Worm (Caenorhabditis elegans) whole organism, mixed stage, embryonic: Measurements from ENCODE around the gene cyp-33C8.

Experiments
- bed-3 ChIP-seq: fragments of 200-800 bp; sonication (Bioruptor generic); optimal IDR thresholded peaks from 3 replicates; lab custom pipeline; 2018; ENCODE audit warnings: mild to moderate bottlenecking, missing genetic modification characterization, moderate library complexity, missing compliant biosample characterization
- blmp-1 ChIP-seq: fragments of 150-350 bp; optimal IDR thresholded peaks from 2 replicates; lab custom pipeline; 2014; ENCODE audit warnings: missing biosample characterization, missing genetic modification characterization
- ceh-43 ChIP-seq: fragments of 200-800 bp; sonication (Bioruptor generic); optimal IDR thresholded peaks from 2 replicates; lab custom pipeline; 2018; ENCODE audit warnings: mild to moderate bottlenecking, missing genetic modification characterization, moderate library complexity, missing compliant biosample characterization
- ceh-83 ChIP-seq: fragments of 200-800 bp; sonication (Bioruptor generic); optimal IDR thresholded peaks from 2 replicates; lab custom pipeline; 2018; ENCODE audit warnings: mild to moderate bottlenecking, missing genetic modification characterization, missing compliant biosample characterization
- ces-1 ChIP-seq: fragments of 150-350 bp; optimal IDR thresholded peaks from 2 replicates; lab custom pipeline; 2014; ENCODE audit warnings: missing biosample characterization, missing genetic modification reagents, missing genetic modification characterization
- cnd-1 ChIP-seq: fragments of 200-800 bp; sonication (Bioruptor generic); optimal IDR thresholded peaks from 2 replicates; lab custom pipeline; 2018; ENCODE audit warnings: mild to moderate bottlenecking, missing genetic modification characterization, missing compliant biosample characterization
- drap-1 ChIP-seq: fragments of 200-800 bp; sonication (Bioruptor generic); optimal IDR thresholded peaks from 3 replicates; lab custom pipeline; 2018; ENCODE audit warnings: mild to moderate bottlenecking, missing genetic modification characterization, missing compliant biosample characterization
- elt-1 ChIP-seq: sonication (generic microtip); optimal IDR thresholded peaks from 2 replicates; lab custom pipeline; 2017; ENCODE audit warnings: missing genetic modification characterization, mild to moderate bottlenecking, missing compliant biosample characterization, antibody characterized with exemption, moderate library complexity, borderline replicate concordance; ENCODE audit not compliant: insufficient read depth
- ham-2 ChIP-seq: fragments of 200-800 bp; sonication (Bioruptor generic); optimal IDR thresholded peaks from 2 replicates; lab custom pipeline; 2018; ENCODE audit warnings: mild to moderate bottlenecking, missing genetic modification characterization, missing compliant biosample characterization
- hlh-1 ChIP-seq: fragments of 150-350 bp; optimal IDR thresholded peaks from 2 replicates; lab custom pipeline; 2014; ENCODE audit warnings: missing biosample characterization, missing genetic modification reagents, missing genetic modification characterization
- lin-13 ChIP-seq: fragments of 150-350 bp; optimal IDR thresholded peaks from 2 replicates; lab custom pipeline; 2014; ENCODE audit warnings: missing biosample characterization, missing genetic modification characterization
- lin-32 ChIP-seq: fragments of 200-800 bp; sonication (Bioruptor generic); optimal IDR thresholded peaks from 2 replicates; lab custom pipeline; 2018; ENCODE audit warnings: mild to moderate bottlenecking, missing genetic modification characterization, missing compliant biosample characterization
- lsy-2 ChIP-seq: fragments of 150-350 bp; optimal IDR thresholded peaks from 2 replicates; lab custom pipeline; 2014; ENCODE audit warnings: missing biosample characterization, missing genetic modification characterization
- mab-5 ChIP-seq: fragments of 150-350 bp; optimal IDR thresholded peaks from 2 replicates; lab custom pipeline; 2014; ENCODE audit warnings: missing biosample characterization, missing genetic modification characterization
- mls-2 ChIP-seq: sonication (generic microtip); optimal IDR thresholded peaks from 2 replicates; lab custom pipeline; 2016; ENCODE audit warnings: mild to moderate bottlenecking, missing genetic modification characterization, moderate library complexity, missing compliant biosample characterization
- nhr-12 ChIP-seq: fragments of 150-350 bp; optimal IDR thresholded peaks from 2 replicates; lab custom pipeline; 2014; ENCODE audit warnings: missing biosample characterization, missing genetic modification characterization
- nhr-2 ChIP-seq: fragments of 150-350 bp; optimal IDR thresholded peaks from 2 replicates; lab custom pipeline; 2014; ENCODE audit warnings: missing biosample characterization, missing genetic modification characterization
- nhr-76 ChIP-seq: sonication (generic microtip); optimal IDR thresholded peaks from 2 replicates; lab custom pipeline; 2017; ENCODE audit warnings: missing biosample characterization, missing genetic modification characterization
- pha-4 ChIP-seq: fragments of 150-350 bp; optimal IDR thresholded peaks from 2 replicates; lab custom pipeline; 2018; ENCODE audit warnings: missing biosample characterization, missing genetic modification reagents, missing genetic modification characterization
- sem-2 ChIP-seq: fragments of 200-800 bp; sonication (Bioruptor generic); optimal IDR thresholded peaks from 2 replicates; lab custom pipeline; 2018; ENCODE audit warnings: mild to moderate bottlenecking, missing genetic modification characterization, missing compliant biosample characterization
- snpc-4 ChIP-seq: fragments of 150-350 bp; optimal IDR thresholded peaks from 2 replicates; lab custom pipeline; 2014; ENCODE audit warnings: missing biosample characterization, missing genetic modification characterization
- sptf-1 ChIP-seq: sonication (generic microtip); optimal IDR thresholded peaks from 2 replicates; lab custom pipeline; 2017; ENCODE audit warnings: mild to moderate bottlenecking, missing genetic modification characterization, moderate library complexity, missing compliant biosample characterization
- tbx-8 ChIP-seq: fragments of 200-800 bp; sonication (Bioruptor generic); optimal IDR thresholded peaks from 2 replicates; lab custom pipeline; 2018; ENCODE audit warnings: mild to moderate bottlenecking, missing genetic modification characterization, moderate library complexity, missing compliant biosample characterization
- unc-120 ChIP-seq: sonication (generic microtip); optimal IDR thresholded peaks from 2 replicates; lab custom pipeline; 2017; ENCODE audit warnings: missing genetic modification characterization, missing compliant biosample characterization; ENCODE audit not compliant: poor library complexity, severe bottlenecking
- unc-39 ChIP-seq: fragments of 150-350 bp; optimal IDR thresholded peaks from 2 replicates; lab custom pipeline; 2014; ENCODE audit warnings: missing biosample characterization, missing genetic modification characterization
- unc-62 ChIP-seq: fragments of 150-350 bp; optimal IDR thresholded peaks from 2 replicates; lab custom pipeline; 2014; ENCODE audit warnings: missing biosample characterization, missing genetic modification reagents, missing genetic modification characterization
- zip-8 ChIP-seq: fragments of 150-350 bp; optimal IDR thresholded peaks from 2 replicates; lab custom pipeline; 2014; ENCODE audit warnings: missing biosample characterization, missing genetic modification characterization
- ztf-11 ChIP-seq: fragments of 150-350 bp; optimal IDR thresholded peaks from 2 replicates; lab custom pipeline; 2014; ENCODE audit warnings: missing biosample characterization, missing genetic modification characterization

cyp-33C8 gene

ce11 chrV:3812291-3812690, 8.9 kb upstream of the cyp-33C8 start, which contains the start of gene scl-12:
scl-12 (plus strand) TSS chrV:3812591.
- no peak for TF ChIP-seq ceh-83
- no peak for TF ChIP-seq lin-32
- TF ChIP-seq zip-8 (tag; lab: Kevin White, UChicago), result no peak
- TF ChIP-seq mab-5 (tag; lab: Kevin White, UChicago), result no peak
- no peak for TF ChIP-seq unc-120
- no peak for TF ChIP-seq elt-1 (tag; lab: Kevin White, UChicago)

- TF ChIP-seq drap-1 (GFP tag; lab: Kevin White, UChicago) (no peak), nhr-76 (tag; lab: Kevin White, UChicago) (no peak), unc-39 (no peak), unc-62 (GFP tag; lab: Kevin White, UChicago) (no peak), ceh-83 (no peak), ceh-43 (GFP tag; lab: Kevin White, UChicago) (no peak), sem-2 (no peak), zip-8 (tag; lab: Kevin White, UChicago) (no peak), nhr-2 (tag; lab: Kevin White, UChicago) (no peak), elt-1 (tag; lab: Kevin White, UChicago) (no peak), hlh-1 (tag; lab: Kevin White, UChicago) (no peak)
Observed at ce11 chrV:3811541-3811940, 8.2 kb upstream of the cyp-33C8 start, which contains the start of gene scl-13. scl-13 (minus strand) TSS chrV:3811641.

- no peak for TF ChIP-seq ceh-43 (GFP tag; lab: Kevin White, UChicago)
- no peak for TF ChIP-seq blmp-1
- no peak for TF ChIP-seq nhr-12 (tag; lab: Kevin White, UChicago)
- TF ChIP-seq, all 35 proteins: peak for 0
Observed at ce11 chrV:3810035-3810434, 6.7 kb upstream of the cyp-33C8 start.

- no peak for TF ChIP-seq lin-32
- TF ChIP-seq bed-3, result no peak
- no peak for TF ChIP-seq lsy-2
- no peak for TF ChIP-seq hlh-1 (tag; lab: Kevin White, UChicago)
- no peak for TF ChIP-seq ces-1 (GFP tag; lab: Kevin White, UChicago)
- no peak for TF ChIP-seq nhr-2 (tag; lab: Kevin White, UChicago)
- TF ChIP-seq mls-2, result no peak
- no peak for TF ChIP-seq pha-4 (tag; lab: Kevin White, UChicago)
- TF ChIP-seq lin-13, result no peak
- no peak for TF ChIP-seq cnd-1 (tag; lab: Kevin White, UChicago)
- TF ChIP-seq nhr-12 (tag; lab: Kevin White, UChicago), result no peak
- TF ChIP-seq elt-1 (tag; lab: Kevin White, UChicago), result no peak
- no peak for TF ChIP-seq mab-5 (tag; lab: Kevin White, UChicago)
- TF ChIP-seq unc-62 (GFP tag; lab: Kevin White, UChicago), result no peak
- TF ChIP-seq zip-8 (tag; lab: Kevin White, UChicago), result no peak
- no peak for TF ChIP-seq blmp-1
- no peak for TF ChIP-seq ham-2 (GFP tag; lab: Kevin White, UChicago)
- no peak for TF ChIP-seq ztf-11
- no peak for TF ChIP-seq snpc-4 (tag; lab: Kevin White, UChicago)
Observed at ce11 chrV:3808336-3808735, 5.0 kb upstream of the cyp-33C8 start, which contains the start of gene srw-6. srw-6 (plus strand) TSS chrV:3808636.

ce11 chrV:3807846-3808245, 4.5 kb upstream of the cyp-33C8 start:
- no peak for TF ChIP-seq lin-13
- no peak for TF ChIP-seq ztf-11
- TF ChIP-seq, all 35 proteins: peak for 0

ce11 chrV:3805961-3806360, 2.6 kb upstream of the cyp-33C8 start, which contains the start of gene srw-7:
srw-7 (plus strand) TSS chrV:3806261.
- TF ChIP-seq lin-13, result no peak
- TF ChIP-seq ztf-11, result no peak
- no peak for TF ChIP-seq ceh-43 (GFP tag; lab: Kevin White, UChicago)
- no peak for TF ChIP-seq ces-1 (GFP tag; lab: Kevin White, UChicago)
- no peak for TF ChIP-seq sptf-1 (tag; lab: Kevin White, UChicago)
- no peak for TF ChIP-seq nhr-2 (tag; lab: Kevin White, UChicago)

- TF ChIP-seq lin-13 (no peak), tbx-8 (GFP tag; lab: Kevin White, UChicago) (no peak), zip-8 (tag; lab: Kevin White, UChicago) (peak; percentile 83)
Observed at ce11 chrV:3805499-3805898, 2.2 kb upstream of the cyp-33C8 start, which contains the start of gene R08F11.4. R08F11.4 (minus strand) TSS chrV:3805527.
